Worm (Caenorhabditis elegans): ENCODE results near the gene mig-22.
A peak's percentile ranks its signal among the peaks of the same experiment; 100 is the strongest.

The mig-22 gene

ce11 chrIII:8801864-8802818, 35.0 kb upstream of the mig-22 start:
- TF ChIP-seq ces-1 (GFP tag; optimal IDR thresholded peaks at IDR 0.05): peak; percentile 96
- no peak for TF ChIP-seq flh-1 (GFP tag; optimal IDR thresholded peaks at IDR 0.05)
- TF ChIP-seq lin-13 (tag; optimal IDR thresholded peaks at IDR 0.05): no peak
- peak; percentile 97 for TF ChIP-seq hlh-1 (tag; optimal IDR thresholded peaks at IDR 0.05)
- TF ChIP-seq unc-62 (GFP tag; optimal IDR thresholded peaks at IDR 0.05): peak; percentile 99
- TF ChIP-seq cnd-1 (tag; optimal IDR thresholded peaks at IDR 0.05): peak; percentile 69
- peak; percentile 65 for TF ChIP-seq tbx-8 (GFP tag; optimal IDR thresholded peaks at IDR 0.05)
- peak; percentile 25 for TF ChIP-seq elt-1 (tag; optimal IDR thresholded peaks at IDR 0.05; ENCODE audit: borderline replicate concordance, insufficient read depth)
- TF ChIP-seq drap-1 (GFP tag; optimal IDR thresholded peaks at IDR 0.05): peak; percentile 86
- TF ChIP-seq nhr-237 (tag; optimal IDR thresholded peaks at IDR 0.05): peak; percentile 97
- TF ChIP-seq ceh-43 (GFP tag; optimal IDR thresholded peaks at IDR 0.05): peak; percentile 47
- TF ChIP-seq nhr-76 (tag; optimal IDR thresholded peaks at IDR 0.05): no peak
- no peak for TF ChIP-seq ceh-83 (GFP tag; optimal IDR thresholded peaks at IDR 0.05)
- no peak for TF ChIP-seq nhr-12 (tag; optimal IDR thresholded peaks at IDR 0.05)
- TF ChIP-seq nhr-28 (tag; optimal IDR thresholded peaks at IDR 0.05): peak; percentile 11
- peak; percentile 74 for TF ChIP-seq mab-5 (tag; optimal IDR thresholded peaks at IDR 0.05)
- TF ChIP-seq lin-32 (GFP tag; optimal IDR thresholded peaks at IDR 0.05): peak; percentile 31
- TF ChIP-seq snpc-4 (tag; optimal IDR thresholded peaks at IDR 0.05): no peak
- peak; percentile 57 for TF ChIP-seq unc-39 (tag; optimal IDR thresholded peaks at IDR 0.05)
- TF ChIP-seq ham-2 (GFP tag; optimal IDR thresholded peaks at IDR 0.05): peak; percentile 99
- TF ChIP-seq mep-1 (tag; optimal IDR thresholded peaks at IDR 0.05): peak; percentile 98
- peak; percentile 97 for TF ChIP-seq nhr-2 (tag; optimal IDR thresholded peaks at IDR 0.05)
- TF ChIP-seq M03D4.4 (tag; optimal IDR thresholded peaks at IDR 0.05): peak; percentile 55
- peak; percentile 93 for TF ChIP-seq ceh-39 (tag; optimal IDR thresholded peaks at IDR 0.05)
- TF ChIP-seq sem-2 (GFP tag; optimal IDR thresholded peaks at IDR 0.05): no peak
- TF ChIP-seq blmp-1 (tag; optimal IDR thresholded peaks at IDR 0.05): no peak
- peak; percentile 48 for TF ChIP-seq bed-3 (GFP tag; optimal IDR thresholded peaks at IDR 0.05)
- peak; percentile 89 for TF ChIP-seq pha-4 (tag; optimal IDR thresholded peaks at IDR 0.05)
- TF ChIP-seq elt-3 (tag; optimal IDR thresholded peaks at IDR 0.05): peak; percentile 93
- TF ChIP-seq unc-120 (tag; optimal IDR thresholded peaks at IDR 0.05; ENCODE audit: poor library complexity, severe bottlenecking): peak; percentile 97
- peak; percentile 86 for TF ChIP-seq mls-2 (tag; optimal IDR thresholded peaks at IDR 0.05)
- peak; percentile 85 for TF ChIP-seq lsy-2 (tag; optimal IDR thresholded peaks at IDR 0.05)
- TF ChIP-seq sptf-1 (tag; optimal IDR thresholded peaks at IDR 0.05): peak; percentile 63
- peak; percentile 89 for TF ChIP-seq ztf-11 (tag; optimal IDR thresholded peaks at IDR 0.05)
- TF ChIP-seq zip-8 (tag; optimal IDR thresholded peaks at IDR 0.05): peak; percentile 39

DNA sequence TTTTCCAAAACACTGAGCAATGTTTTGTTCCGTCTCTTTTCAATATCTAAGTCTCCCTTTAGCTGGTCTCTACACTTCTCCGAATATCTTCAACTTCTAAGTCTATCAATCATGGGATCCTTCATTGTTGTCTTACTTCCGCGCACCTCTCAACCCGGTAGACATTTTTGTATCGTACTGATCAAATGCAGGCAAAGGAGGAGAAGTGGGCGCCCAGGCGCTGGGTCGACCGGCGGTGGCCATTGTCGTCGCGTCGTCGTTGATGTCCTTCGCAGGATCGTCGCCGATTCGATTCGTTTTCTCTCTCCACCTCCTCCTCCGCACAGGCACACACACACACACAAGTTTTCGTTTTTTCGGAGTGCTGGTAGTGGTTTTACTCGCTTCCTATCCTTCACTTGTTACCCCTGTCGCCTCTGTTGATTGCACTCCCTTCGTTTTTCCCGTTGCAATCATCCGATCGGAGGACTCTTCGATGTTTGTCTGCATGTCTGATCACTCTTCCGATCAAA, 34.3 kb upstream of the mig-22 start:
- no peak for TF ChIP-seq drap-1 (GFP tag; optimal IDR thresholded peaks at IDR 0.05)
- TF ChIP-seq blmp-1 (tag; optimal IDR thresholded peaks at IDR 0.05): peak; percentile 31
- no peak for TF ChIP-seq mep-1 (tag; optimal IDR thresholded peaks at IDR 0.05)

- no peak for TF ChIP-seq nhr-12 (tag; optimal IDR thresholded peaks at IDR 0.05)
- no peak for TF ChIP-seq M03D4.4 (tag; optimal IDR thresholded peaks at IDR 0.05)
- no peak for TF ChIP-seq lsy-2 (tag; optimal IDR thresholded peaks at IDR 0.05)
- TF ChIP-seq ceh-43 (GFP tag; optimal IDR thresholded peaks at IDR 0.05): no peak
- no peak for TF ChIP-seq ham-2 (GFP tag; optimal IDR thresholded peaks at IDR 0.05)
- no peak for TF ChIP-seq pha-4 (tag; optimal IDR thresholded peaks at IDR 0.05)
- no peak for TF ChIP-seq snpc-4 (tag; optimal IDR thresholded peaks at IDR 0.05)
Measured at ce11 chrIII:8800796-8801083, 33.6 kb upstream of the mig-22 start.

All from whole organism, mixed stage, embryonic.